Fruit fly (Drosophila melanogaster) whole organism, prepupa: ENCODE data around the gene CG10943.
A peak's percentile ranks its signal among the peaks of the same experiment; 100 is the strongest.

ENCODE experiments used
- CG10669 ChIP-seq: fragments of 200-800 bp; sonication (Bioruptor generic); optimal IDR thresholded peaks from 3 replicates; lab custom pipeline; 2018; ENCODE audit warnings: missing biosample characterization, mild to moderate bottlenecking, missing genetic modification characterization, moderate library complexity
- CG11294 ChIP-seq: fragments of 200-800 bp; sonication (Bioruptor generic); IDR thresholded peaks from 2 replicates; pipeline ENCODE4 v1.3.6; 2022; ENCODE audit warnings: missing biosample characterization, missing genetic modification characterization
- CG11762 ChIP-seq: fragments of 200-800 bp; sonication (Bioruptor generic); optimal IDR thresholded peaks from 3 replicates; lab custom pipeline; 2016; ENCODE audit warnings: missing biosample characterization, missing genetic modification characterization; ENCODE audit not compliant: insufficient read depth
- CG11902 ChIP-seq: fragments of 200-800 bp; sonication (Bioruptor generic); optimal IDR thresholded peaks from 3 replicates; lab custom pipeline; 2016; ENCODE audit warnings: missing biosample characterization, missing genetic modification characterization
- CG15336 ChIP-seq: fragments of 200-800 bp; sonication (Bioruptor generic); IDR thresholded peaks from 2 replicates; pipeline ENCODE4 v1.3.6; 2022; ENCODE audit warnings: missing biosample characterization, missing genetic modification characterization
- CG3032 ChIP-seq: fragments of 200-800 bp; optimal IDR thresholded peaks from 2 replicates; lab custom pipeline; 2019; ENCODE audit warnings: missing biosample characterization, mild to moderate bottlenecking, missing genetic modification characterization, moderate library complexity
- CG31627 ChIP-seq: fragments of 200-800 bp; sonication (Bioruptor generic); optimal IDR thresholded peaks from 3 replicates; lab custom pipeline; 2016; ENCODE audit warnings: missing biosample characterization, missing genetic modification characterization
- CG8632 ChIP-seq: fragments of 200-800 bp; sonication (Bioruptor generic); optimal IDR thresholded peaks from 3 replicates; lab custom pipeline; 2016; ENCODE audit warnings: missing biosample characterization, missing genetic modification characterization
- CG9139 ChIP-seq: fragments of 200-800 bp; sonication (Bioruptor generic); optimal IDR thresholded peaks from 3 replicates; lab custom pipeline; 2017; ENCODE audit warnings: missing biosample characterization, mild to moderate bottlenecking, missing genetic modification characterization
- Ets96B ChIP-seq: fragments of 200-800 bp; optimal IDR thresholded peaks from 2 replicates; lab custom pipeline; 2019; ENCODE audit warnings: missing biosample characterization, mild to moderate bottlenecking, missing genetic modification characterization, moderate library complexity
- Hr38 ChIP-seq: sonication (Bioruptor generic); optimal IDR thresholded peaks from 2 replicates; lab custom pipeline; 2016; ENCODE audit warnings: missing biosample characterization, missing genetic modification characterization
- Hr4 ChIP-seq: fragments of 200-800 bp; sonication (Bioruptor generic); optimal IDR thresholded peaks from 3 replicates; lab custom pipeline; 2016; ENCODE audit warnings: missing biosample characterization, missing genetic modification characterization
- Lpt ChIP-seq: fragments of 200-800 bp; sonication (Bioruptor generic); optimal IDR thresholded peaks from 3 replicates; lab custom pipeline; 2016; ENCODE audit warnings: missing biosample characterization, missing genetic modification characterization
- Smox ChIP-seq: fragments of 200-800 bp; sonication (Bioruptor generic); optimal IDR thresholded peaks from 3 replicates; lab custom pipeline; 2016; ENCODE audit warnings: missing biosample characterization, missing genetic modification characterization
- Sox15 ChIP-seq: fragments of 200-800 bp; sonication (Bioruptor generic); optimal IDR thresholded peaks from 3 replicates; lab custom pipeline; 2016; ENCODE audit warnings: missing biosample characterization, missing genetic modification characterization
- esn ChIP-seq: fragments of 200-800 bp; sonication (Bioruptor generic); optimal IDR thresholded peaks from 2 replicates; lab custom pipeline; 2016; ENCODE audit warnings: missing biosample characterization, mild to moderate bottlenecking, missing genetic modification characterization, moderate library complexity
- fkh ChIP-seq: fragments of 200-800 bp; sonication (Bioruptor generic); optimal IDR thresholded peaks from 3 replicates; lab custom pipeline; 2017; ENCODE audit warnings: missing biosample characterization, mild to moderate bottlenecking, missing genetic modification characterization, moderate library complexity
- lz ChIP-seq: fragments of 200-800 bp; sonication (Bioruptor generic); optimal IDR thresholded peaks from 3 replicates; lab custom pipeline; 2016; ENCODE audit warnings: missing biosample characterization, missing genetic modification characterization

CG10943 gene

dm6 chr3L:12813907-12814306, 48.8 kb downstream of the CG10943 start, which contains the start of the genes Sf3a2 and CG42588:
TSS of gene Sf3a2 (minus strand) at chr3L:12814019.
TSS of gene CG42588 (plus strand) at chr3L:12814254.
- peak; percentile 52 for TF ChIP-seq esn
- TF ChIP-seq CG3032, result peak; percentile 58
- TF ChIP-seq CG31627 (GFP tag; lab: Kevin White, UChicago), result peak; percentile 60
- no peak for TF ChIP-seq Lpt (GFP tag; lab: Kevin White, UChicago)
- no peak for TF ChIP-seq fkh
- TF ChIP-seq lz (GFP tag; lab: Kevin White, UChicago), result peak; percentile 50
- peak; percentile 6 for TF ChIP-seq CG11762 (GFP tag; lab: Kevin White, UChicago)
- 0 out of 2 replicates have a peak, but pooled peaks have one; percentile 20 for TF ChIP-seq CG15336 (GFP tag; lab: Robert Waterston, UW)
- TF ChIP-seq Hr4 (GFP tag; lab: Kevin White, UChicago), result no peak
- peak; percentile 39 for TF ChIP-seq Sox15
- no peak for TF ChIP-seq Hr38 (GFP tag; lab: Kevin White, UChicago)
- no peak for TF ChIP-seq Smox (GFP tag; lab: Kevin White, UChicago)
- peak; percentile 28 for TF ChIP-seq CG11902
- TF ChIP-seq CG8632 (GFP tag; lab: Kevin White, UChicago), result no peak
- TF ChIP-seq CG11294 (GFP tag; lab: Robert Waterston, UW), result no peak
- TF ChIP-seq Ets96B, result no peak
- TF ChIP-seq CG9139 (GFP tag; lab: Kevin White, UChicago), result no peak
- TF ChIP-seq CG10669 (GFP tag; lab: Kevin White, UChicago), result no peak
- TF ChIP-seq, all 60 proteins: peak for 8
